Worm (Caenorhabditis elegans): ENCODE data around the gene F42A10.6.

DNA sequence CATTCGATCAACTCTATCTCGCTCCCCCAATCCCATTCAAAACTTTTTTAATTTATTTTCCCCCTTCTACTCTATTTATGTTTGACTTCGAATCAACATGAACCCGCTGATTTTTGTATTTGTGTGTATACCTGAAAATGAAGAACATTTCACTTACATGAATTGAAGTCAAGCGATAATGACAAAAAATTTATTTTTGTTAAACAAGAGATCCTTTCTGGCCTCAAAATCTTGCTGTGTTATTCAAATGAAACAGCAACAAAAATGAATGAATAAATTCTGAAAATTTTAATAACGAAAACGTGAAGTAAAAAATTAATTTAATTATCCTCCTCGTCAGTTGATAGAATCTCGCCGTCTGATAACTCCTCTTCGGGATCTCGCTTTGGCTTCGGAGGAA, 25.8 kb upstream of the F42A10.6 start:
- no peak for TF ChIP-seq W03F9.2 (tag; optimal IDR thresholded peaks at IDR 0.05)
- TF ChIP-seq him-1 (tag; optimal IDR thresholded peaks at IDR 0.05), result no peak
- TF ChIP-seq dao-5 (tag; optimal IDR thresholded peaks at IDR 0.05), result no peak

All from whole organism, L4/young adult.